Worm (Caenorhabditis elegans): ENCODE data around the gene C49F5.6.
A peak's percentile ranks its signal among the peaks of the same experiment; 100 is the strongest.

C49F5.6 gene

DNA sequence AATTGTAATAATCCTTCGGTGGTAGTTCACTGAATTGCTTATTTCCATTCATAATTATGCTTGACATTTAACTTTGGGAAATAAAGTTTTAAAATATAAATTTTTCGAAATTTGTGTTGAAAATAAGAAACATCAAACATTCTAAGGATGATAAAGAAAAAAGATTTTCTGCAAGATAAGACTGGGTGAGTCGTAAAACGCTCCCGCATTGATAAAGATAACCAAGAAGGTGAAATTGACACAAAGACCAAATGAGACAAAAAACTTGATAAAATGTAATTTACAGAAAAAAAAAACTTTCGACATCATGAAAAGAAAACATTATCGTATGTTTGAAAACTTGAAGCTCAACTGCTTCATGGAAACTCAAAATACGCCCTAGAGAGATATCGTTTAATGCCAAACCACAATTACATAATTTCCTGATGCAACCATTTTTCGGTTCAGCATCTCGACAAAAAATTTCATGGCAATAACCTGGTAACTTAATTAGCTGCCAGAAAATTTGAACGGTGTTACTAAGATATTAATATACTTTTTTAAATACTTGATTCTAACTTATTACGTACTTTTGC lies 20.0 kb upstream of the C49F5.6 start:
- TF ChIP-seq nhr-11 (tag; optimal IDR thresholded peaks at IDR 0.05): no peak
- peak; percentile 37 for TF ChIP-seq ama-1 (optimal IDR thresholded peaks at IDR 0.05)
- no peak for TF ChIP-seq ceh-16 (tag; optimal IDR thresholded peaks at IDR 0.05)
- TF ChIP-seq ceh-28 (tag; optimal IDR thresholded peaks at IDR 0.05): no peak
- TF ChIP-seq pha-4 (tag; optimal IDR thresholded peaks at IDR 0.05): peak; percentile 17
- TF ChIP-seq elt-2 (tag; optimal IDR thresholded peaks at IDR 0.05): peak; percentile 91
- peak; percentile 52 for TF ChIP-seq nhr-43 (tag; optimal IDR thresholded peaks at IDR 0.05; ENCODE audit: poor library complexity, severe bottlenecking)
- peak; percentile 52 for TF ChIP-seq pqm-1 (tag; optimal IDR thresholded peaks at IDR 0.05)

DNA sequence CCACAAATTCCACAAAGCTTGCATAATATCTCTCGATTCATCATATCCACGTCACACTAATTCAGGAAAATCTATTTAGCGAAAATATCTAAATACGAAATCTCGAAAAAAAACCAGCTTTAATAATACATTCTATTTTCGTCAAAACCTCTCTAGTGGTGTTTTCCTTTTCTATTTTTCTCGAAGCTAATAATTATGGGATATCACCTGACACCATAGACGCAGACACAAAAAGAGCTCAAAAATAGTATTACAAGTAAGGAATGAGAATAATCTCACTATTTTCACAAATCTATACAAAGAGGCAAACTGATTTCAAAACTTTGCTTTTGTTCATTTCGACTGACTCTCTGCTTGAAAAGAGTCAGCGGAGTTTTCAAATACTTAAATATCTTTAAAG lies 19.0 kb upstream of the C49F5.6 start:
- TF ChIP-seq nhr-28 (tag; optimal IDR thresholded peaks at IDR 0.05): no peak
- no peak for TF ChIP-seq nhr-67 (tag; optimal IDR thresholded peaks at IDR 0.05)
- TF ChIP-seq pha-4 (tag; optimal IDR thresholded peaks at IDR 0.05): no peak
- TF ChIP-seq ama-1 (optimal IDR thresholded peaks at IDR 0.05): no peak
- TF ChIP-seq nfya-1 (tag; optimal IDR thresholded peaks at IDR 0.05; ENCODE audit: insufficient read depth): no peak
- no peak for TF ChIP-seq skn-1 (tag; optimal IDR thresholded peaks at IDR 0.05)
- no peak for TF ChIP-seq ZK546.5 (tag; optimal IDR thresholded peaks at IDR 0.05)
- TF ChIP-seq unc-39 (tag; optimal IDR thresholded peaks at IDR 0.05): no peak
- TF ChIP-seq R02D3.7 (tag; optimal IDR thresholded peaks at IDR 0.05): no peak
- no peak for TF ChIP-seq hmg-11 (tag; optimal IDR thresholded peaks at IDR 0.05)
- TF ChIP-seq nhr-23 (tag; optimal IDR thresholded peaks at IDR 0.05): no peak
- TF ChIP-seq nhr-76 (tag; optimal IDR thresholded peaks at IDR 0.05): no peak
- TF ChIP-seq lin-39 (tag; optimal IDR thresholded peaks at IDR 0.05): no peak
- no peak for TF ChIP-seq elt-3 (tag; optimal IDR thresholded peaks at IDR 0.05)
- no peak for TF ChIP-seq unc-62 (GFP tag; optimal IDR thresholded peaks at IDR 0.05)
- no peak for TF ChIP-seq jun-1 (tag; optimal IDR thresholded peaks at IDR 0.05)

- TF ChIP-seq elt-1 (tag; optimal IDR thresholded peaks at IDR 0.05) (no peak), zag-1 (tag; optimal IDR thresholded peaks at IDR 0.05) (no peak), ztf-11 (tag; optimal IDR thresholded peaks at IDR 0.05) (no peak), lin-39 (tag; optimal IDR thresholded peaks at IDR 0.05) (no peak), elt-2 (tag; optimal IDR thresholded peaks at IDR 0.05) (peak; percentile 34), ceh-82 (tag; optimal IDR thresholded peaks at IDR 0.05) (no peak), pqm-1 (tag; optimal IDR thresholded peaks at IDR 0.05) (peak; percentile 37)
Measured at ce11 chrX:11969554-11969953, 18.6 kb upstream of the C49F5.6 start.

DNA sequence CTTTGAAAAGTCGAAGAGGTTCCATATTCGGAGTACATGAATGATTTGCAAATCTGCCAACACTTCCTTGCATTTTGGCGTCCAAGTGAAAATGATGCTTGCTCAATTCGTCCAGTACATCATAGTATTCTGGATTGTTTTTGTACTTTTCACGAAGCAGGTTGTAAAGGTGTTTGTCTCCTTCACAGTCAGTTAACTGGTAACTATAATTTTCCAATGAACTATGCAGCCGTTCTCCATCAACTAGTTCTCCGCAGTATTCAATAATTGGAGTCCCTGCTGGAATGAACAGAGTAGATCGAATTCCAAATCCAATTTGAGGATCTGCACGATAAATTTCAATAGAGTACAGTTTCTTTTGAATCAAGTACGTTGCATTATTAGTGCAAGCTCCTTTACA lies 16.8 kb upstream of the C49F5.6 start:
- TF ChIP-seq unc-39 (tag; optimal IDR thresholded peaks at IDR 0.05): no peak
- peak; percentile 54 for TF ChIP-seq ama-1 (optimal IDR thresholded peaks at IDR 0.05)

ce11 chrX:11974629-11975085 lies 13.5 kb upstream of the C49F5.6 start, which contains the start of gene set-6:
Gene set-6, minus strand, starts transcription at chrX:11974679.
- TF ChIP-seq nhr-43 (tag; optimal IDR thresholded peaks at IDR 0.05; ENCODE audit: poor library complexity, severe bottlenecking) (no peak), ztf-11 (tag; optimal IDR thresholded peaks at IDR 0.05) (no peak), nhr-76 (tag; optimal IDR thresholded peaks at IDR 0.05) (no peak), mml-1 (tag; optimal IDR thresholded peaks at IDR 0.05) (no peak), egl-27 (tag; optimal IDR thresholded peaks at IDR 0.05) (no peak), elt-3 (tag; optimal IDR thresholded peaks at IDR 0.05) (no peak), unc-62 (GFP tag; optimal IDR thresholded peaks at IDR 0.05) (no peak), nhr-237 (tag; optimal IDR thresholded peaks at IDR 0.05) (no peak), ceh-28 (tag; optimal IDR thresholded peaks at IDR 0.05) (peak; percentile 79), lin-39 (tag; optimal IDR thresholded peaks at IDR 0.05) (no peak), daf-12 (tag; optimal IDR thresholded peaks at IDR 0.05) (no peak), elt-1 (tag; optimal IDR thresholded peaks at IDR 0.05) (no peak), nfya-1 (tag; optimal IDR thresholded peaks at IDR 0.05; ENCODE audit: insufficient read depth) (peak; percentile 56), nhr-23 (tag; optimal IDR thresholded peaks at IDR 0.05) (peak; percentile 19), fos-1 (tag; optimal IDR thresholded peaks at IDR 0.05) (no peak), ztf-4 (tag; optimal IDR thresholded peaks at IDR 0.05) (no peak), elt-2 (tag; optimal IDR thresholded peaks at IDR 0.05) (no peak), nhr-25 (tag; optimal IDR thresholded peaks at IDR 0.05) (peak; percentile 24), nhr-12 (tag; optimal IDR thresholded peaks at IDR 0.05) (no peak), eor-1 (tag; optimal IDR thresholded peaks at IDR 0.05) (no peak), zag-1 (tag; optimal IDR thresholded peaks at IDR 0.05) (no peak), egl-5 (tag; optimal IDR thresholded peaks at IDR 0.05) (no peak), ama-1 (optimal IDR thresholded peaks at IDR 0.05) (no peak), ZK546.5 (tag; optimal IDR thresholded peaks at IDR 0.05) (no peak), fkh-2 (tag; optimal IDR thresholded peaks at IDR 0.05) (no peak), pha-4 (tag; optimal IDR thresholded peaks at IDR 0.05) (no peak), tbx-2 (tag; optimal IDR thresholded peaks at IDR 0.05) (no peak), sea-2 (GFP tag; optimal IDR thresholded peaks at IDR 0.05) (no peak), unc-39 (tag; optimal IDR thresholded peaks at IDR 0.05) (no peak), ceh-16 (tag; optimal IDR thresholded peaks at IDR 0.05) (no peak), hmg-11 (tag; optimal IDR thresholded peaks at IDR 0.05) (peak; percentile 23), ceh-82 (tag; optimal IDR thresholded peaks at IDR 0.05) (no peak), nhr-77 (tag; optimal IDR thresholded peaks at IDR 0.05) (no peak), snpc-4 (tag; optimal IDR thresholded peaks at IDR 0.05) (no peak), skn-1 (tag; optimal IDR thresholded peaks at IDR 0.05) (no peak), nhr-11 (tag; optimal IDR thresholded peaks at IDR 0.05) (no peak), lin-15B (tag; optimal IDR thresholded peaks at IDR 0.05) (no peak)
